Fruit fly (Drosophila melanogaster) whole organism, embryonic: ENCODE results near the gene CG46430.

Experiments
- Bdp1 ChIP-seq: fragments of 200-800 bp; sonication (Bioruptor generic); optimal IDR thresholded peaks from 3 replicates; lab custom pipeline; 2016; ENCODE audit warnings: missing biosample characterization, missing genetic modification characterization
- CG12071 ChIP-seq: fragments of 200-800 bp; sonication (Bioruptor generic); optimal IDR thresholded peaks from 3 replicates; lab custom pipeline; 2018; ENCODE audit warnings: missing biosample characterization, mild to moderate bottlenecking, missing genetic modification characterization
- CG4328 ChIP-seq: fragments of 200-800 bp; sonication (Bioruptor generic); optimal IDR thresholded peaks from 3 replicates; lab custom pipeline; 2017; ENCODE audit warnings: missing biosample characterization, missing genetic modification reagents, missing genetic modification characterization
- CkIIα-i1 ChIP-seq: fragments of 200-800 bp; sonication (Bioruptor generic); IDR thresholded peaks from 2 replicates; pipeline ENCODE4 v1.3.6; 2022; ENCODE audit warnings: missing biosample characterization, missing genetic modification characterization
- CoRest ChIP-seq: fragments of 200-800 bp; sonication (Bioruptor generic); optimal IDR thresholded peaks from 3 replicates; lab custom pipeline; 2018; ENCODE audit warnings: missing biosample characterization, mild to moderate bottlenecking, missing genetic modification characterization, moderate library complexity
- Jarid2 ChIP-seq: fragments of 200-800 bp; sonication (Bioruptor generic); optimal IDR thresholded peaks from 3 replicates; lab custom pipeline; 2017; ENCODE audit warnings: mild to moderate bottlenecking, missing biosample characterization, missing genetic modification reagents, missing genetic modification characterization
- Neu2 ChIP-seq: fragments of 200-800 bp; sonication (Bioruptor generic); optimal IDR thresholded peaks from 3 replicates; lab custom pipeline; 2016; ENCODE audit warnings: missing biosample characterization, missing genetic modification characterization, borderline replicate concordance
- gro ChIP-seq: fragments of 200-800 bp; sonication (Bioruptor generic); optimal IDR thresholded peaks from 2 replicates; lab custom pipeline; 2016; ENCODE audit warnings: missing biosample characterization, missing genetic modification characterization
- lbe ChIP-seq: fragments of 200-800 bp; sonication (Bioruptor generic); optimal IDR thresholded peaks from 2 replicates; lab custom pipeline; 2016; ENCODE audit warnings: missing biosample characterization, mild to moderate bottlenecking, missing genetic modification characterization
- vvl ChIP-seq: fragments of 200-800 bp; sonication (Bioruptor generic); IDR thresholded peaks from 2 replicates; pipeline ENCODE4 v1.3.6; 2022; ENCODE audit warnings: missing biosample characterization, missing genetic modification characterization

DNA sequence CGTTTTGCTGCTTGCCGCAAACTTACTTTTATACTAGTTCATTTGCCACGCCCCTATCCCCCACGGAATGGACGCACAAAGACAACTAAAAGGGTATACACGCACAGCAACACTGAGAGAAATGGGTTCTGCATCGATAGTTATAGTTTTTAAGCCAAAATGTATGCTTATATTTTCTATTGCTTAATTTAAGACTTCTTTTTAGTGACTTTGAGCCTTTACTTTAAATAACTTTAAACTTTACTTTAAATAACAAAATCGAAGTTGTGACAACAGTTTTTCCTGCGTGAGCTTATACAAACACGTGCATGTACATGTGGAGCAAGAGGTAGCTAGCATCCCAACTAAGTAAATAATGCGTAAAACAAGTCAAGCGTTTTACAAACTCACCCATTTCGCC is 4.2 kb downstream of the CG46430 start:
- no peak for TF ChIP-seq Neu2 (GFP tag; lab: Kevin White, UChicago)
- no peak for TF ChIP-seq CG4328 (GFP tag; lab: Kevin White, UChicago)
- no peak for TF ChIP-seq CoRest (tag; lab: Kevin White, UChicago)
- TF ChIP-seq Jarid2 (GFP tag; lab: Kevin White, UChicago) = no peak
- no peak for TF ChIP-seq CkIIα-i1 (GFP tag; lab: Robert Waterston, UW)
- TF ChIP-seq vvl (GFP tag; lab: Robert Waterston, UW) = no peak
- TF ChIP-seq lbe (GFP tag; lab: Kevin White, UChicago) = no peak
- TF ChIP-seq Bdp1 (GFP tag; lab: Kevin White, UChicago) = no peak
- no peak for TF ChIP-seq gro (GFP tag; lab: Kevin White, UChicago)
- TF ChIP-seq CG12071 (GFP tag; lab: Kevin White, UChicago) = no peak
